Fruit fly (Drosophila melanogaster): ENCODE measurements around the gene ND-B22.

Gene ND-B22

dm6 chr2L:13368940-13369339 is 2.0 kb downstream of the ND-B22 start, which contains the start of gene CG31855 (continued):
- TF ChIP-seq peb (GFP tag; IDR thresholded peaks at IDR 0.05): peak; percentile 47; the same call in 1 of the 2 replicates
- peak; percentile 49; the same call in 1 of the 2 replicates for TF ChIP-seq Bgb (GFP tag; IDR thresholded peaks at IDR 0.05; ENCODE audit: partially characterized antibody)
- no peak for TF ChIP-seq Elba2 (GFP tag; optimal IDR thresholded peaks at IDR 0.05)
- TF ChIP-seq sd (tag; optimal IDR thresholded peaks at IDR 0.05): peak; percentile 53
- TF ChIP-seq Nf-YB (GFP tag; optimal IDR thresholded peaks at IDR 0.05): peak; percentile 38
- TF ChIP-seq HLHmδ (GFP tag; optimal IDR thresholded peaks at IDR 0.05): no peak
- TF ChIP-seq grau (tag; optimal IDR thresholded peaks at IDR 0.05): peak; percentile 83
- TF ChIP-seq slou (GFP tag; optimal IDR thresholded peaks at IDR 0.05): peak; percentile 80
- peak; percentile 70 for TF ChIP-seq CG10979 (tag; optimal IDR thresholded peaks at IDR 0.05)
- no peak for TF ChIP-seq Hr78 (GFP tag; optimal IDR thresholded peaks at IDR 0.05)
- TF ChIP-seq CG15479 (GFP tag; optimal IDR thresholded peaks at IDR 0.05): no peak
- TF ChIP-seq jumu (GFP tag; optimal IDR thresholded peaks at IDR 0.05): peak; percentile 62
- peak; percentile 62 for TF ChIP-seq nmo (GFP tag; optimal IDR thresholded peaks at IDR 0.05)
- peak; percentile 49 for TF ChIP-seq CG8281 (tag; optimal IDR thresholded peaks at IDR 0.05)
- TF ChIP-seq Nf-YA (GFP tag; IDR thresholded peaks at IDR 0.05): peak; percentile 62
- peak; percentile 89 for TF ChIP-seq ken (GFP tag; IDR thresholded peaks at IDR 0.05)
- TF ChIP-seq Mrtf (GFP tag; IDR thresholded peaks at IDR 0.05): peak; percentile 54; the same call in 2 of the 3 replicates
- peak; percentile 61 for TF ChIP-seq schlank (tag; optimal IDR thresholded peaks at IDR 0.05)
- peak; percentile 58 for TF ChIP-seq sqz (GFP tag; optimal IDR thresholded peaks at IDR 0.05)
- no peak for TF ChIP-seq sna (GFP tag; IDR thresholded peaks at IDR 0.05; ENCODE audit: partially characterized antibody)
- peak; percentile 73 for TF ChIP-seq CG1602 (GFP tag; optimal IDR thresholded peaks at IDR 0.05)
- peak; percentile 78 for TF ChIP-seq Dek (tag; optimal IDR thresholded peaks at IDR 0.05)
- TF ChIP-seq CG10959 (GFP tag; IDR thresholded peaks at IDR 0.05): peak; percentile 76
- 0 out of 2 replicates have a peak, but pooled peaks have one; percentile 21 for TF ChIP-seq CG10321 (GFP tag; IDR thresholded peaks at IDR 0.05)
- peak; percentile 63 for TF ChIP-seq CG11723 (GFP tag; optimal IDR thresholded peaks at IDR 0.05)
- 0 out of 3 replicates have a peak, but pooled peaks have one; percentile 53 for TF ChIP-seq C15 (GFP tag; IDR thresholded peaks at IDR 0.05)
- TF ChIP-seq Oli (tag; optimal IDR thresholded peaks at IDR 0.05): peak; percentile 63
- TF ChIP-seq ab (GFP tag; optimal IDR thresholded peaks at IDR 0.05): peak; percentile 59
- TF ChIP-seq NK7.1 (GFP tag; optimal IDR thresholded peaks at IDR 0.05): no peak
- TF ChIP-seq kni (GFP tag; optimal IDR thresholded peaks at IDR 0.05): no peak
- peak; percentile 40 for TF ChIP-seq corto (GFP tag; optimal IDR thresholded peaks at IDR 0.05)
- peak; percentile 51; the same call in 1 of the 2 replicates for TF ChIP-seq Drgx (GFP tag; IDR thresholded peaks at IDR 0.05)
- peak; percentile 67 for TF ChIP-seq CG12104 (GFP tag; optimal IDR thresholded peaks at IDR 0.05)
- TF ChIP-seq twi (tag; optimal IDR thresholded peaks at IDR 0.05): peak; percentile 36
- no peak for TF ChIP-seq Tbp (GFP tag; optimal IDR thresholded peaks at IDR 0.05)
- peak; percentile 69; the same call in 1 of the 2 replicates for TF ChIP-seq CG1024 (GFP tag; IDR thresholded peaks at IDR 0.05)
- peak; percentile 89 for TF ChIP-seq Aef1 (GFP tag; IDR thresholded peaks at IDR 0.05)
- peak; percentile 79 for TF ChIP-seq YL-1 (GFP tag; optimal IDR thresholded peaks at IDR 0.05)
- TF ChIP-seq Fer3 (tag; optimal IDR thresholded peaks at IDR 0.05): peak; percentile 85
- TF ChIP-seq CG7987 (GFP tag; optimal IDR thresholded peaks at IDR 0.05): peak; percentile 79
- TF ChIP-seq br (optimal IDR thresholded peaks at IDR 0.05): no peak
- peak; percentile 80 for TF ChIP-seq rib (GFP tag; IDR thresholded peaks at IDR 0.05)
- 0 out of 3 replicates have a peak, but pooled peaks have one; percentile 25 for TF ChIP-seq Optix (GFP tag; IDR thresholded peaks at IDR 0.05)
- no peak for TF ChIP-seq Kr (GFP tag; optimal IDR thresholded peaks at IDR 0.05)
- TF ChIP-seq Ets97D (GFP tag; optimal IDR thresholded peaks at IDR 0.05): peak; percentile 72
- TF ChIP-seq vvl (GFP tag; IDR thresholded peaks at IDR 0.05): peak; percentile 92
- TF ChIP-seq CG12155 (GFP tag; optimal IDR thresholded peaks at IDR 0.05): peak; percentile 86
- TF ChIP-seq CG4360 (GFP tag; IDR thresholded peaks at IDR 0.05): no peak
- TF ChIP-seq CG10366 (GFP tag; IDR thresholded peaks at IDR 0.05): peak; percentile 76
- TF ChIP-seq Bdp1 (GFP tag; optimal IDR thresholded peaks at IDR 0.05): peak; percentile 88
- peak; percentile 76 for TF ChIP-seq dmrt99B (tag; optimal IDR thresholded peaks at IDR 0.05)

Data from whole organism, embryonic.